Worm (Caenorhabditis elegans): ENCODE data around the gene F43C11.6.

F43C11.6 gene

DNA sequence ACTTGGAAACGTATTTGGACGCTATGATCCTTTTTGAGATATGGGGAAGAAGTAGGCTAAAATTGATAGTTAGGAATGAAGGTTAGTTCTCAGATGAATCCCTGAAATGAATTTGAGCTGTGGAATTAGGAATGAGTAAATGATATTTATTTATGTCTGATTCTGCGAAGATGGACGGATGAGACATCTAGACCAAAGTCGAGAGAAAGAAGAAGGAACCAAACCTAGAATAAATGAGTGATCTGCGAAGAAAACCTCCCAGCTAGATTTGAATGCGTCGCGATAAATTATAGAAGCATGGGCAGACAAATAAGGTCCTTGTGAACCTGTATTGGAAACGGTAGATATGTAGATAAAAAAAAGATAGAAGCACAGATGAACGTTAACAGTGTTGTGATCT, 17.7 kb downstream of the F43C11.6 start, which contains the start of gene F43C11.16:
F43C11.16 (minus strand) TSS at position 101 of the 400 bp plus-strand sequence.
- TF ChIP-seq ceh-83 (GFP tag; optimal IDR thresholded peaks at IDR 0.05) (no peak), elt-3 (tag; optimal IDR thresholded peaks at IDR 0.05) (no peak), ceh-39 (tag; optimal IDR thresholded peaks at IDR 0.05) (no peak), mls-2 (tag; optimal IDR thresholded peaks at IDR 0.05) (no peak), drap-1 (GFP tag; optimal IDR thresholded peaks at IDR 0.05) (no peak), pha-4 (tag; optimal IDR thresholded peaks at IDR 0.05) (no peak), lsy-2 (tag; optimal IDR thresholded peaks at IDR 0.05) (no peak), hlh-1 (tag; optimal IDR thresholded peaks at IDR 0.05) (no peak), M03D4.4 (tag; optimal IDR thresholded peaks at IDR 0.05) (no peak)

- no peak for TF ChIP-seq cnd-1 (tag; optimal IDR thresholded peaks at IDR 0.05)
- TF ChIP-seq unc-62 (GFP tag; optimal IDR thresholded peaks at IDR 0.05) = no peak
- no peak for TF ChIP-seq nhr-76 (tag; optimal IDR thresholded peaks at IDR 0.05)
- TF ChIP-seq mab-5 (tag; optimal IDR thresholded peaks at IDR 0.05) = no peak
- TF ChIP-seq unc-39 (tag; optimal IDR thresholded peaks at IDR 0.05) = no peak
- no peak for TF ChIP-seq nhr-12 (tag; optimal IDR thresholded peaks at IDR 0.05)
- no peak for TF ChIP-seq nhr-2 (tag; optimal IDR thresholded peaks at IDR 0.05)
- TF ChIP-seq drap-1 (GFP tag; optimal IDR thresholded peaks at IDR 0.05) = no peak
- no peak for TF ChIP-seq lsy-2 (tag; optimal IDR thresholded peaks at IDR 0.05)
- no peak for TF ChIP-seq lin-13 (tag; optimal IDR thresholded peaks at IDR 0.05)
- TF ChIP-seq hlh-1 (tag; optimal IDR thresholded peaks at IDR 0.05) = no peak
- no peak for TF ChIP-seq ceh-39 (tag; optimal IDR thresholded peaks at IDR 0.05)
- TF ChIP-seq nhr-28 (tag; optimal IDR thresholded peaks at IDR 0.05) = no peak
- no peak for TF ChIP-seq zip-8 (tag; optimal IDR thresholded peaks at IDR 0.05)
- no peak for TF ChIP-seq elt-3 (tag; optimal IDR thresholded peaks at IDR 0.05)
- TF ChIP-seq flh-1 (GFP tag; optimal IDR thresholded peaks at IDR 0.05) = no peak
- no peak for TF ChIP-seq unc-120 (tag; optimal IDR thresholded peaks at IDR 0.05; ENCODE audit: poor library complexity, severe bottlenecking)
- TF ChIP-seq mep-1 (tag; optimal IDR thresholded peaks at IDR 0.05) = no peak
- no peak for TF ChIP-seq blmp-1 (tag; optimal IDR thresholded peaks at IDR 0.05)
Measured at ce11 chrII:2363673-2364072, 21.4 kb downstream of the F43C11.6 start, which contains the start of gene F43C11.11. Gene F43C11.11, minus strand, starts transcription at chrII:2363773.

DNA sequence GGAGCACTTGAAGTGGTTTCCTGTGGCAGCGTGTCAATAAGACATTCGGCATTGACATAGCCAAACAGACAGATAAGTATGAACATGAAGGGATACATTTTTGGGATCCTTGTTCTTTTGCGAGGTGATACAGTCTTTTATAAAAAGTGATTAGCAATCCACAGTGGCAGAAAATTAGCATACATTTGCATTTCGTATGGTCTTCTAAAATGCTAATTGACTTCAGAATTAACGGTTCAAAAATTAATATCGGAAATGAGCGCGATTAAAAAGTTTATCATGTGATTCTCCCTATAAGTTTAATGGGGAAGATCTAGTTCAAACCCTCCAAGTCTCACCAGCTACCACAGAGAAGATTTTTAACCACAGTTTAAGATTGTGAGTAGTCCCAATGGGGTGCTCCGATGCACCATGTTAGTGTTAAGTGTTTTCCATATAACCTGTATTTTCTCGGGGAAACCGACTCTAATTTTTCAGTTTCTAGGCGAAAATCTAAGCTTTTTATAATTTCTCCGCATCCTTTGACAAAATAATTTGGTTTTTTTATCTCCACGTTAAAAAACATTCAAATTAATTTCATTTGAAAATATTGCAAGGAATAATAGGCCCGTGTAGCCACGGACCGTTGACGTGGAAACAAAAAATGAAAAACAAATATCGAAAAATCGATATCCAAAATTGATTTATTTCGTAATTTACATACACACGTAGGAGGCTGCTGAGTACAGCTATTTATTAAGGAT, 24.6 kb downstream of the F43C11.6 start, which contains the start of the genes F43C11.12 and F16G10.5:
F43C11.12 (minus strand) TSS at position 101 of the 743 bp plus-strand sequence.
F16G10.5 (plus strand) TSS at position 693 of the 743 bp plus-strand sequence.
- no peak for TF ChIP-seq ces-1 (GFP tag; optimal IDR thresholded peaks at IDR 0.05)
- TF ChIP-seq unc-62 (GFP tag; optimal IDR thresholded peaks at IDR 0.05) = no peak
- no peak for TF ChIP-seq elt-1 (tag; optimal IDR thresholded peaks at IDR 0.05; ENCODE audit: borderline replicate concordance, insufficient read depth)
- no peak for TF ChIP-seq bed-3 (GFP tag; optimal IDR thresholded peaks at IDR 0.05)
- TF ChIP-seq snpc-4 (tag; optimal IDR thresholded peaks at IDR 0.05) = no peak
- TF ChIP-seq unc-39 (tag; optimal IDR thresholded peaks at IDR 0.05) = no peak
- TF ChIP-seq mls-2 (tag; optimal IDR thresholded peaks at IDR 0.05) = no peak
- no peak for TF ChIP-seq nhr-12 (tag; optimal IDR thresholded peaks at IDR 0.05)
- TF ChIP-seq nhr-28 (tag; optimal IDR thresholded peaks at IDR 0.05) = no peak
- no peak for TF ChIP-seq hlh-1 (tag; optimal IDR thresholded peaks at IDR 0.05)
- TF ChIP-seq ceh-43 (GFP tag; optimal IDR thresholded peaks at IDR 0.05) = no peak
- TF ChIP-seq ztf-11 (tag; optimal IDR thresholded peaks at IDR 0.05) = no peak
- no peak for TF ChIP-seq zip-8 (tag; optimal IDR thresholded peaks at IDR 0.05)
- no peak for TF ChIP-seq drap-1 (GFP tag; optimal IDR thresholded peaks at IDR 0.05)
- no peak for TF ChIP-seq lsy-2 (tag; optimal IDR thresholded peaks at IDR 0.05)
- TF ChIP-seq ham-2 (GFP tag; optimal IDR thresholded peaks at IDR 0.05) = no peak
- TF ChIP-seq nhr-237 (tag; optimal IDR thresholded peaks at IDR 0.05) = no peak
- TF ChIP-seq elt-3 (tag; optimal IDR thresholded peaks at IDR 0.05) = no peak
- no peak for TF ChIP-seq ceh-39 (tag; optimal IDR thresholded peaks at IDR 0.05)
- TF ChIP-seq M03D4.4 (tag; optimal IDR thresholded peaks at IDR 0.05) = no peak

ce11 chrII:2368956-2369355, 26.7 kb downstream of the F43C11.6 start, which contains the start of gene hpo-25:
Gene hpo-25, plus strand, starts transcription at chrII:2369256.
- no peak for TF ChIP-seq zip-8 (tag; optimal IDR thresholded peaks at IDR 0.05)
- no peak for TF ChIP-seq bed-3 (GFP tag; optimal IDR thresholded peaks at IDR 0.05)
- TF ChIP-seq snpc-4 (tag; optimal IDR thresholded peaks at IDR 0.05) = no peak
- TF ChIP-seq nhr-2 (tag; optimal IDR thresholded peaks at IDR 0.05) = no peak
- TF ChIP-seq pha-4 (tag; optimal IDR thresholded peaks at IDR 0.05) = no peak
- no peak for TF ChIP-seq unc-39 (tag; optimal IDR thresholded peaks at IDR 0.05)
- no peak for TF ChIP-seq unc-120 (tag; optimal IDR thresholded peaks at IDR 0.05; ENCODE audit: poor library complexity, severe bottlenecking)
- TF ChIP-seq mls-2 (tag; optimal IDR thresholded peaks at IDR 0.05) = no peak
- no peak for TF ChIP-seq mab-5 (tag; optimal IDR thresholded peaks at IDR 0.05)
- TF ChIP-seq ztf-11 (tag; optimal IDR thresholded peaks at IDR 0.05) = no peak
- TF ChIP-seq ceh-39 (tag; optimal IDR thresholded peaks at IDR 0.05) = no peak
- TF ChIP-seq ceh-43 (GFP tag; optimal IDR thresholded peaks at IDR 0.05) = no peak
- no peak for TF ChIP-seq M03D4.4 (tag; optimal IDR thresholded peaks at IDR 0.05)
- TF ChIP-seq hlh-1 (tag; optimal IDR thresholded peaks at IDR 0.05) = no peak
- no peak for TF ChIP-seq nhr-76 (tag; optimal IDR thresholded peaks at IDR 0.05)
- no peak for TF ChIP-seq ces-1 (GFP tag; optimal IDR thresholded peaks at IDR 0.05)
- TF ChIP-seq ceh-83 (GFP tag; optimal IDR thresholded peaks at IDR 0.05) = no peak
- no peak for TF ChIP-seq tbx-8 (GFP tag; optimal IDR thresholded peaks at IDR 0.05)
